Worm (Caenorhabditis elegans) whole organism, early embryonic: Measurements from ENCODE around the gene metl-2.

Experiments
- B0310.2 ChIP-seq: sonication (generic microtip); optimal IDR thresholded peaks from 2 replicates; lab custom pipeline; 2016; ENCODE audit warnings: mild to moderate bottlenecking, missing genetic modification characterization, missing compliant biosample characterization
- F13C5.2 ChIP-seq: sonication (generic microtip); optimal IDR thresholded peaks from 2 replicates; lab custom pipeline; 2017; ENCODE audit warnings: mild to moderate bottlenecking, missing genetic modification characterization, inconsistent platforms, missing compliant biosample characterization
- aly-1 ChIP-seq: sonication (generic microtip); optimal IDR thresholded peaks from 2 replicates; lab custom pipeline; 2016; ENCODE audit warnings: missing genetic modification characterization, missing compliant biosample characterization
- ama-1 ChIP-seq: fragments of 150-350 bp; optimal IDR thresholded peaks from 2 replicates; lab custom pipeline; 2014
- ceh-13 ChIP-seq: fragments of 200-800 bp; sonication (Bioruptor generic); optimal IDR thresholded peaks from 2 replicates; lab custom pipeline; 2018; ENCODE audit warnings: mild to moderate bottlenecking, missing genetic modification characterization, missing compliant biosample characterization
- ceh-36 ChIP-seq: sonication (generic microtip); optimal IDR thresholded peaks from 2 replicates; lab custom pipeline; 2016; ENCODE audit warnings: missing genetic modification characterization, inconsistent platforms, missing compliant biosample characterization
- ets-7 ChIP-seq: sonication (generic microtip); optimal IDR thresholded peaks from 2 replicates; lab custom pipeline; 2016; ENCODE audit warnings: missing genotype, missing genetic modification characterization, missing compliant biosample characterization
- flt-1 ChIP-seq: fragments of 200-800 bp; sonication (Bioruptor generic); IDR thresholded peaks from 2 replicates; pipeline ENCODE4 v1.3.6; 2022; ENCODE audit warnings: missing genetic modification characterization, missing compliant biosample characterization
- hmbx-1 ChIP-seq: sonication (generic microtip); optimal IDR thresholded peaks from 2 replicates; lab custom pipeline; 2016; ENCODE audit warnings: mild to moderate bottlenecking, missing genetic modification characterization, missing compliant biosample characterization
- hmg-4 ChIP-seq: fragments of 200-800 bp; sonication (Bioruptor generic); optimal IDR thresholded peaks from 2 replicates; lab custom pipeline; 2018; ENCODE audit warnings: mild to moderate bottlenecking, missing genetic modification characterization, missing compliant biosample characterization
- hnd-1 ChIP-seq: sonication (generic microtip); optimal IDR thresholded peaks from 2 replicates; lab custom pipeline; 2016; ENCODE audit warnings: missing genetic modification characterization, missing compliant biosample characterization
- pes-1 ChIP-seq: fragments of 200-800 bp; sonication (Bioruptor generic); IDR thresholded peaks from 2 replicates; pipeline ENCODE4 v1.3.6; 2022; ENCODE audit warnings: missing genetic modification reagents, missing genetic modification characterization, missing compliant biosample characterization
- scrt-1 ChIP-seq: fragments of 200-800 bp; sonication (Bioruptor generic); IDR thresholded peaks from 2 replicates; pipeline ENCODE4 v1.3.6; 2022; ENCODE audit warnings: missing genetic modification characterization, missing compliant biosample characterization
- sea-1 ChIP-seq: fragments of 200-800 bp; sonication (Bioruptor generic); conservative IDR thresholded peaks from 2 replicates; pipeline ENCODE4 v1.3.6; 2022; ENCODE audit warnings: missing genetic modification characterization, missing compliant biosample characterization
- tbx-11 ChIP-seq: fragments of 200-800 bp; sonication (Bioruptor generic); IDR thresholded peaks from 2 replicates; pipeline ENCODE4 v1.3.6; 2022; ENCODE audit warnings: missing genetic modification characterization, missing compliant biosample characterization
- tbx-37 ChIP-seq: fragments of 200-800 bp; sonication (Bioruptor generic); conservative IDR thresholded peaks from 2 replicates; pipeline ENCODE4 v1.3.6; 2022; ENCODE audit warnings: missing genetic modification reagents, missing genetic modification characterization, missing compliant biosample characterization
- tra-4 ChIP-seq: sonication (generic microtip); optimal IDR thresholded peaks from 2 replicates; lab custom pipeline; 2017; ENCODE audit warnings: missing genetic modification characterization, missing compliant biosample characterization

The metl-2 gene

ce11 chrII:14945518-14945917 lies 24.2 kb upstream of the metl-2 start:
- TF ChIP-seq ets-7 (tag; lab: Kevin White, UChicago) (no peak), flt-1 (GFP tag; lab: Robert Waterston, UW) (no peak), sea-1 (GFP tag; lab: Robert Waterston, UW) (no peak), aly-1 (tag; lab: Kevin White, UChicago) (no peak), ceh-13 (GFP tag; lab: Kevin White, UChicago) (no peak), pes-1 (no peak), B0310.2 (no peak), hnd-1 (tag; lab: Kevin White, UChicago) (no peak), tra-4 (no peak), ama-1 (lab: Kevin White, UChicago) (no peak), F13C5.2 (tag; lab: Kevin White, UChicago) (no peak), hmg-4 (GFP tag; lab: Kevin White, UChicago) (no peak), tbx-37 (GFP tag; lab: Robert Waterston, UW) (no peak), tbx-11 (no peak), scrt-1 (GFP tag; lab: Robert Waterston, UW) (no peak)

- TF ChIP-seq scrt-1 (GFP tag; lab: Robert Waterston, UW), result no peak
- no peak for TF ChIP-seq tbx-37 (GFP tag; lab: Robert Waterston, UW)
- no peak for TF ChIP-seq flt-1 (GFP tag; lab: Robert Waterston, UW)
- TF ChIP-seq ceh-36 (tag; lab: Kevin White, UChicago), result no peak
- no peak for TF ChIP-seq hmbx-1 (tag; lab: Kevin White, UChicago)
These were observed 23.2 kb upstream of the metl-2 start for ce11 chrII:14946545-14946944.

ce11 chrII:14952464-14953064 lies 17.1 kb upstream of the metl-2 start:
- no peak for TF ChIP-seq aly-1 (tag; lab: Kevin White, UChicago)
- TF ChIP-seq ets-7 (tag; lab: Kevin White, UChicago), result no peak
- TF ChIP-seq hmg-4 (GFP tag; lab: Kevin White, UChicago), result no peak
- no peak for TF ChIP-seq sea-1 (GFP tag; lab: Robert Waterston, UW)
- no peak for TF ChIP-seq tbx-11

- TF ChIP-seq hmg-4 (GFP tag; lab: Kevin White, UChicago) (no peak), sea-1 (GFP tag; lab: Robert Waterston, UW) (no peak), ama-1 (lab: Kevin White, UChicago) (no peak), flt-1 (GFP tag; lab: Robert Waterston, UW) (no peak), ceh-36 (tag; lab: Kevin White, UChicago) (no peak)
These were observed 11.6 kb upstream of the metl-2 start, which contains the start of gene Y53F4B.1 for ce11 chrII:14958113-14958512. Gene Y53F4B.1 (minus strand): TSS chrII:14958213.

- TF ChIP-seq sea-1 (GFP tag; lab: Robert Waterston, UW) (no peak), ama-1 (lab: Kevin White, UChicago) (no peak), F13C5.2 (tag; lab: Kevin White, UChicago) (no peak), scrt-1 (GFP tag; lab: Robert Waterston, UW) (no peak), B0310.2 (no peak), ets-7 (tag; lab: Kevin White, UChicago) (no peak), ceh-13 (GFP tag; lab: Kevin White, UChicago) (no peak), aly-1 (tag; lab: Kevin White, UChicago) (no peak)
These were observed 10.4 kb upstream of the metl-2 start for ce11 chrII:14959273-14959672.

- TF ChIP-seq hnd-1 (tag; lab: Kevin White, UChicago) (no peak), ets-7 (tag; lab: Kevin White, UChicago) (no peak), hmbx-1 (tag; lab: Kevin White, UChicago) (no peak), flt-1 (GFP tag; lab: Robert Waterston, UW) (no peak), sea-1 (GFP tag; lab: Robert Waterston, UW) (no peak), pes-1 (no peak), ceh-36 (tag; lab: Kevin White, UChicago) (no peak), tra-4 (no peak), hmg-4 (GFP tag; lab: Kevin White, UChicago) (no peak), aly-1 (tag; lab: Kevin White, UChicago) (no peak), scrt-1 (GFP tag; lab: Robert Waterston, UW) (no peak), tbx-37 (GFP tag; lab: Robert Waterston, UW) (no peak), ceh-13 (GFP tag; lab: Kevin White, UChicago) (no peak), F13C5.2 (tag; lab: Kevin White, UChicago) (no peak), B0310.2 (no peak), tbx-11 (no peak), ama-1 (lab: Kevin White, UChicago) (no peak)
These were observed 5.7 kb upstream of the metl-2 start, which contains the start of gene elo-9 for ce11 chrII:14964008-14964407. Gene elo-9 (minus strand): TSS chrII:14964108.

ce11 chrII:14964877-14965276 lies 4.8 kb upstream of the metl-2 start:
- TF ChIP-seq tbx-37 (GFP tag; lab: Robert Waterston, UW) (no peak), B0310.2 (no peak), pes-1 (no peak), hnd-1 (tag; lab: Kevin White, UChicago) (no peak), scrt-1 (GFP tag; lab: Robert Waterston, UW) (no peak), flt-1 (GFP tag; lab: Robert Waterston, UW) (no peak), ceh-36 (tag; lab: Kevin White, UChicago) (no peak), ama-1 (lab: Kevin White, UChicago) (no peak), tra-4 (no peak), hmbx-1 (tag; lab: Kevin White, UChicago) (no peak)

- no peak for TF ChIP-seq sea-1 (GFP tag; lab: Robert Waterston, UW)
- TF ChIP-seq flt-1 (GFP tag; lab: Robert Waterston, UW), result no peak
- no peak for TF ChIP-seq tbx-11
- TF ChIP-seq ama-1 (lab: Kevin White, UChicago), result no peak
- TF ChIP-seq scrt-1 (GFP tag; lab: Robert Waterston, UW), result no peak
These were observed 3.3 kb upstream of the metl-2 start for ce11 chrII:14966420-14966819.
